Fruit fly (Drosophila melanogaster) whole organism, embryonic: ENCODE results near the gene ND-23.

Source experiments
- CG10267 ChIP-seq: fragments of 200-800 bp; sonication (Bioruptor generic); optimal IDR thresholded peaks from 2 replicates; lab custom pipeline; 2018; ENCODE audit warnings: missing biosample characterization, mild to moderate bottlenecking, missing genetic modification characterization, moderate library complexity
- CG11093 ChIP-seq: fragments of 200-800 bp; sonication (Bioruptor generic); IDR thresholded peaks from 3 replicates; pipeline ENCODE4 v1.3.6; 2022; ENCODE audit warnings: missing biosample characterization, missing genetic modification characterization
- CG11723 ChIP-seq: fragments of 200-800 bp; sonication (Bioruptor generic); optimal IDR thresholded peaks from 2 replicates; lab custom pipeline; 2017; ENCODE audit warnings: missing biosample characterization, mild to moderate bottlenecking, missing genetic modification characterization
- CG12659 ChIP-seq: fragments of 200-800 bp; sonication (Bioruptor generic); optimal IDR thresholded peaks from 3 replicates; lab custom pipeline; 2017; ENCODE audit warnings: mild to moderate bottlenecking, missing biosample characterization, missing genetic modification reagents, missing genetic modification characterization
- CG12744 ChIP-seq: fragments of 200-800 bp; sonication (Bioruptor generic); optimal IDR thresholded peaks from 2 replicates; lab custom pipeline; 2016; ENCODE audit warnings: missing biosample characterization, missing genetic modification characterization
- CG2116 ChIP-seq: fragments of 200-800 bp; sonication (Bioruptor generic); optimal IDR thresholded peaks from 3 replicates; lab custom pipeline; 2018; ENCODE audit warnings: missing biosample characterization, mild to moderate bottlenecking, missing genetic modification characterization
- CG2712 ChIP-seq: fragments of 200-800 bp; optimal IDR thresholded peaks from 3 replicates; lab custom pipeline; 2019; ENCODE audit warnings: missing biosample characterization, mild to moderate bottlenecking, missing genetic modification characterization, moderate library complexity
- CG2889 ChIP-seq: fragments of 200-800 bp; sonication (Bioruptor generic); IDR thresholded peaks from 3 replicates; pipeline ENCODE4 v1.3.6; 2022; ENCODE audit warnings: missing biosample characterization, missing genetic modification characterization
- CG31441 ChIP-seq: fragments of 200-800 bp; sonication (Bioruptor generic); IDR thresholded peaks from 2 replicates; pipeline ENCODE4 v1.3.6; 2022; ENCODE audit warnings: missing biosample characterization, missing genetic modification characterization
- CG33213 ChIP-seq: fragments of 200-800 bp; sonication (Bioruptor generic); optimal IDR thresholded peaks from 3 replicates; lab custom pipeline; 2016; ENCODE audit warnings: missing biosample characterization, missing genetic modification characterization
- CG3407 ChIP-seq: fragments of 200-800 bp; sonication (Bioruptor generic); optimal IDR thresholded peaks from 2 replicates; lab custom pipeline; 2018; ENCODE audit warnings: missing biosample characterization, mild to moderate bottlenecking, missing genetic modification characterization
- CG34224 ChIP-seq: fragments of 200-800 bp; sonication (Bioruptor generic); IDR thresholded peaks from 3 replicates; pipeline ENCODE4 v1.3.6; 2022; ENCODE audit warnings: missing biosample characterization, missing genetic modification characterization; ENCODE audit not compliant: partially characterized antibody
- CG4360 ChIP-seq: fragments of 200-800 bp; sonication (Bioruptor generic); IDR thresholded peaks from 2 replicates; pipeline ENCODE4 v1.3.6; 2022; ENCODE audit warnings: missing biosample characterization, missing genetic modification characterization
- CG4404 ChIP-seq: fragments of 200-800 bp; sonication (Bioruptor generic); IDR thresholded peaks from 2 replicates; pipeline ENCODE4 v1.3.6; 2022; ENCODE audit warnings: missing biosample characterization, missing genetic modification characterization
- CG6175 ChIP-seq: fragments of 200-800 bp; sonication (Bioruptor generic); IDR thresholded peaks from 3 replicates; pipeline ENCODE4 v1.3.6; 2022; ENCODE audit warnings: missing biosample characterization, missing genetic modification characterization
- CG8478 ChIP-seq: fragments of >200 bp; optimal IDR thresholded peaks from 2 replicates; lab custom pipeline; 2018
- CG9797 ChIP-seq: fragments of 200-800 bp; sonication (Bioruptor generic); optimal IDR thresholded peaks from 3 replicates; lab custom pipeline; 2018; ENCODE audit warnings: missing biosample characterization, mild to moderate bottlenecking, missing genetic modification characterization
- Dp ChIP-seq: fragments of 200-800 bp; sonication (Bioruptor generic); optimal IDR thresholded peaks from 2 replicates; lab custom pipeline; 2018; ENCODE audit warnings: missing biosample characterization, mild to moderate bottlenecking, missing genetic modification characterization, moderate library complexity
- Dref ChIP-seq: fragments of 200-800 bp; sonication (Bioruptor generic); IDR thresholded peaks from 2 replicates; pipeline ENCODE4 v1.3.6; 2022; ENCODE audit warnings: missing biosample characterization, missing genetic modification characterization
- E2f2 ChIP-seq: fragments of 200-800 bp; sonication (Bioruptor generic); IDR thresholded peaks from 2 replicates; pipeline ENCODE4 v1.3.6; 2022; ENCODE audit warnings: missing biosample characterization, missing genetic modification characterization
- Fer1 ChIP-seq: fragments of 200-800 bp; sonication (Bioruptor generic); optimal IDR thresholded peaks from 2 replicates; lab custom pipeline; 2017; ENCODE audit warnings: missing biosample characterization, mild to moderate bottlenecking, missing genetic modification characterization
- HmgZ ChIP-seq: fragments of 200-800 bp; sonication (Bioruptor generic); optimal IDR thresholded peaks from 2 replicates; lab custom pipeline; 2018; ENCODE audit warnings: missing biosample characterization, mild to moderate bottlenecking, missing genetic modification characterization
- Med ChIP-seq: fragments of 200-800 bp; sonication (Bioruptor generic); peaks from one replicate; lab custom pipeline; 2016; ENCODE audit warnings: missing biosample characterization, missing genetic modification characterization, mild to moderate bottlenecking, inconsistent platforms, moderate library complexity
- NC2α ChIP-seq: fragments of 200-800 bp; sonication (Bioruptor generic); optimal IDR thresholded peaks from 2 replicates; lab custom pipeline; 2016; ENCODE audit warnings: missing biosample characterization, missing genetic modification characterization
- YL-1 ChIP-seq: fragments of 200-800 bp; sonication (Bioruptor generic); optimal IDR thresholded peaks from 3 replicates; lab custom pipeline; 2017; ENCODE audit warnings: missing biosample characterization, mild to moderate bottlenecking, missing genetic modification characterization
- ab ChIP-seq: fragments of 200-800 bp; sonication (Bioruptor generic); optimal IDR thresholded peaks from 2 replicates; lab custom pipeline; 2016; ENCODE audit warnings: missing biosample characterization, missing genetic modification characterization
- ac ChIP-seq: fragments of 200-800 bp; sonication (Bioruptor generic); optimal IDR thresholded peaks from 3 replicates; lab custom pipeline; 2017; ENCODE audit warnings: missing biosample characterization, mild to moderate bottlenecking, missing genetic modification characterization
- az2 ChIP-seq: fragments of 200-800 bp; sonication (Bioruptor generic); optimal IDR thresholded peaks from 3 replicates; lab custom pipeline; 2016; ENCODE audit warnings: missing biosample characterization, missing genetic modification characterization
- bbx ChIP-seq: fragments of 200-800 bp; sonication (Bioruptor generic); IDR thresholded peaks from 2 replicates; pipeline ENCODE4 v1.3.6; 2022; ENCODE audit warnings: missing biosample characterization, missing genetic modification characterization; ENCODE audit not compliant: partially characterized antibody
- bigmax ChIP-seq: fragments of 200-800 bp; sonication (Bioruptor generic); optimal IDR thresholded peaks from 2 replicates; lab custom pipeline; 2018; ENCODE audit warnings: missing biosample characterization, mild to moderate bottlenecking, missing genetic modification characterization
- chm ChIP-seq: fragments of 200-800 bp; sonication (Bioruptor generic); IDR thresholded peaks from 2 replicates; pipeline ENCODE4 v1.3.6; 2022; ENCODE audit warnings: missing biosample characterization, missing genetic modification characterization
- cwo ChIP-seq: fragments of 200-800 bp; sonication (Bioruptor generic); optimal IDR thresholded peaks from 3 replicates; lab custom pipeline; 2017; ENCODE audit warnings: missing biosample characterization, missing genetic modification characterization, mild to moderate bottlenecking, moderate library complexity, missing genetic modification reagents
- dan ChIP-seq: fragments of 200-800 bp; sonication (Bioruptor generic); IDR thresholded peaks from 2 replicates; pipeline ENCODE4 v1.3.6; 2022; ENCODE audit warnings: missing biosample characterization, missing genetic modification characterization
- dimm ChIP-seq: fragments of 200-800 bp; sonication (Bioruptor generic); IDR thresholded peaks from 2 replicates; pipeline ENCODE4 v1.3.6; 2022; ENCODE audit warnings: missing biosample characterization, missing genetic modification characterization
- esg ChIP-seq: fragments of 200-800 bp; sonication (Bioruptor generic); conservative IDR thresholded peaks from 2 replicates; pipeline ENCODE4 v1.3.6; 2022; ENCODE audit warnings: missing biosample characterization, missing genetic modification characterization
- fd64A ChIP-seq: fragments of 200-800 bp; sonication (Bioruptor generic); optimal IDR thresholded peaks from 3 replicates; lab custom pipeline; 2018; ENCODE audit warnings: missing biosample characterization, mild to moderate bottlenecking, missing genetic modification characterization
- hkb ChIP-seq, 2 experiments: fragments of 200-800 bp in 1 of 2; fragments of >200 bp in 1 of 2; sonication (Bioruptor generic) in 1 of 2; IDR thresholded peaks in 1 of 2; optimal IDR thresholded peaks in 1 of 2; 2 replicates each; pipeline versions ENCODE4 v1.3.6 to Lab custom; 2017 to 2022; ENCODE audit warnings: missing biosample characterization in 1 of 2, missing genetic modification characterization in 1 of 2
- onecut ChIP-seq: fragments of 200-800 bp; sonication (Bioruptor generic); IDR thresholded peaks from 2 replicates; pipeline ENCODE4 v1.3.6; 2022; ENCODE audit warnings: missing biosample characterization, missing genetic modification characterization
- sob ChIP-seq: fragments of 200-800 bp; sonication (Bioruptor generic); IDR thresholded peaks from 2 replicates; pipeline ENCODE4 v1.3.6; 2022; ENCODE audit warnings: missing biosample characterization, missing genetic modification characterization
- stwl ChIP-seq: fragments of 200-800 bp; sonication (Bioruptor generic); optimal IDR thresholded peaks from 3 replicates; lab custom pipeline; 2018; ENCODE audit warnings: missing biosample characterization, mild to moderate bottlenecking, missing genetic modification characterization, moderate library complexity
- tin ChIP-seq: fragments of 200-800 bp; sonication (Bioruptor generic); optimal IDR thresholded peaks from 3 replicates; lab custom pipeline; 2016; ENCODE audit warnings: missing biosample characterization, missing genetic modification characterization

The ND-23 gene

dm6 chr3R:15834375-15835031 lies 2.4 kb downstream of the ND-23 start, which contains the start of the genes CG43317 and Arpc3A (continued):
- TF ChIP-seq CG9797 (GFP tag; lab: Kevin White, UChicago) (peak; percentile 37), Dref (GFP tag; lab: Robert Waterston, UW) (peak; percentile 63), fd64A (GFP tag; lab: Kevin White, UChicago) (no peak), CG8478 (lab: Kevin White, UChicago) (no peak), E2f2 (GFP tag; lab: Robert Waterston, UW) (peak; percentile 76), chm (GFP tag; lab: Robert Waterston, UW) (no peak), CG6175 (no peak), hkb (optimal IDR thresholded peaks at IDR 0.05; lab: Kevin White, UChicago) (no peak), hkb (GFP tag; IDR thresholded peaks at IDR 0.05; lab: Robert Waterston, UW) (no peak), Med (peak; percentile 15), sob (GFP tag; lab: Robert Waterston, UW) (no peak), CG2712 (tag; lab: Kevin White, UChicago) (peak; percentile 6), ab (GFP tag; lab: Kevin White, UChicago) (no peak), CG12659 (GFP tag; lab: Kevin White, UChicago) (no peak), dimm (GFP tag; lab: Robert Waterston, UW) (no peak), CG11723 (GFP tag; lab: Kevin White, UChicago) (no peak), CG10267 (tag; lab: Kevin White, UChicago) (peak; percentile 33), CG11093 (no peak), YL-1 (GFP tag; lab: Kevin White, UChicago) (peak; percentile 26), esg (GFP tag; lab: Robert Waterston, UW) (no peak), CG33213 (GFP tag; lab: Kevin White, UChicago) (no peak), NC2α (no peak), onecut (GFP tag; lab: Robert Waterston, UW) (no peak), CG12744 (no peak), CG3407 (no peak), cwo (GFP tag; lab: Kevin White, UChicago) (no peak), ac (GFP tag; lab: Kevin White, UChicago) (no peak), dan (GFP tag; lab: Robert Waterston, UW) (no peak), bigmax (GFP tag; lab: Kevin White, UChicago) (no peak), CG2889 (GFP tag; lab: Robert Waterston, UW) (no peak), CG34224 (GFP tag; lab: Robert Waterston, UW) (no peak), HmgZ (tag; lab: Kevin White, UChicago) (no peak), stwl (tag; lab: Kevin White, UChicago) (peak; percentile 69), bbx (GFP tag; lab: Robert Waterston, UW) (no peak), CG2116 (GFP tag; lab: Kevin White, UChicago) (peak; percentile 77), CG4360 (GFP tag; lab: Robert Waterston, UW) (no peak), tin (no peak), CG31441 (GFP tag; lab: Robert Waterston, UW) (no peak), az2 (GFP tag; lab: Kevin White, UChicago) (no peak), Dp (peak; percentile 65), CG4404 (GFP tag; lab: Robert Waterston, UW) (no peak), Fer1 (no peak)
